Fruit fly (Drosophila melanogaster) whole organism, embryonic: Measurements from ENCODE around the gene Duba.
A peak's percentile ranks its signal among the peaks of the same experiment; 100 is the strongest.

Source experiments
- Asciz ChIP-seq: fragments of 200-800 bp; sonication (Bioruptor generic); optimal IDR thresholded peaks from 2 replicates; lab custom pipeline; 2017; ENCODE audit warnings: missing biosample characterization, mild to moderate bottlenecking, missing genetic modification characterization, missing genetic modification reagents
- CG10462 ChIP-seq: fragments of 200-800 bp; sonication (Bioruptor generic); optimal IDR thresholded peaks from 2 replicates; lab custom pipeline; 2016; ENCODE audit warnings: missing biosample characterization, missing genetic modification characterization
- CG11398 ChIP-seq: fragments of 200-800 bp; sonication (Bioruptor generic); optimal IDR thresholded peaks from 2 replicates; lab custom pipeline; 2016; ENCODE audit warnings: missing biosample characterization, missing genetic modification characterization
- CG12769 ChIP-seq: fragments of 200-800 bp; sonication (Bioruptor generic); optimal IDR thresholded peaks from 2 replicates; lab custom pipeline; 2019; ENCODE audit warnings: missing biosample characterization, mild to moderate bottlenecking, missing genetic modification characterization, moderate library complexity
- CG13894 ChIP-seq: fragments of 200-800 bp; sonication (Bioruptor generic); optimal IDR thresholded peaks from 3 replicates; lab custom pipeline; 2018; ENCODE audit warnings: missing biosample characterization, mild to moderate bottlenecking, missing genetic modification characterization, moderate library complexity
- CG14667 ChIP-seq: fragments of 200-800 bp; sonication (Bioruptor generic); IDR thresholded peaks from 2 replicates; pipeline ENCODE4 v1.3.6; 2022; ENCODE audit warnings: missing biosample characterization, missing genetic modification characterization
- CG1529 ChIP-seq: fragments of 200-800 bp; sonication (Bioruptor generic); optimal IDR thresholded peaks from 3 replicates; lab custom pipeline; 2018; ENCODE audit warnings: missing biosample characterization, missing genetic modification characterization
- CG15514 ChIP-seq: fragments of 200-800 bp; sonication (Bioruptor generic); optimal IDR thresholded peaks from 3 replicates; lab custom pipeline; 2017; ENCODE audit warnings: missing biosample characterization, missing genetic modification characterization, mild to moderate bottlenecking, moderate library complexity, missing genetic modification reagents
- CG15696 ChIP-seq: fragments of 200-800 bp; sonication (Bioruptor generic); optimal IDR thresholded peaks from 2 replicates; lab custom pipeline; 2019; ENCODE audit warnings: missing biosample characterization, mild to moderate bottlenecking, missing genetic modification characterization, moderate library complexity
- CG1603 ChIP-seq: fragments of 200-800 bp; sonication (Bioruptor generic); optimal IDR thresholded peaks from 2 replicates; lab custom pipeline; 2019; ENCODE audit warnings: missing biosample characterization, mild to moderate bottlenecking, missing genetic modification characterization, moderate library complexity
- CG17612 ChIP-seq: fragments of 200-800 bp; sonication (Bioruptor generic); IDR thresholded peaks from 2 replicates; pipeline ENCODE4 v1.3.6; 2022; ENCODE audit warnings: missing biosample characterization, missing genetic modification characterization
- CG18262 ChIP-seq: fragments of 200-800 bp; optimal IDR thresholded peaks from 3 replicates; lab custom pipeline; 2019; ENCODE audit warnings: missing biosample characterization, mild to moderate bottlenecking, missing genetic modification characterization, moderate library complexity
- CG1832 ChIP-seq: fragments of 200-800 bp; sonication (Bioruptor generic); optimal IDR thresholded peaks from 2 replicates; lab custom pipeline; 2017; ENCODE audit warnings: missing biosample characterization, mild to moderate bottlenecking, missing genetic modification characterization, inconsistent platforms
- CG18764 ChIP-seq: fragments of 200-800 bp; sonication (Bioruptor generic); optimal IDR thresholded peaks from 3 replicates; lab custom pipeline; 2016; ENCODE audit warnings: missing biosample characterization, missing genetic modification characterization
- CG30020 ChIP-seq: fragments of 200-800 bp; optimal IDR thresholded peaks from 2 replicates; lab custom pipeline; 2019; ENCODE audit warnings: missing biosample characterization, mild to moderate bottlenecking, missing genetic modification characterization, moderate library complexity
- CG3065 ChIP-seq: fragments of 200-800 bp; sonication (Bioruptor generic); optimal IDR thresholded peaks from 2 replicates; lab custom pipeline; 2016; ENCODE audit warnings: missing biosample characterization, missing genetic modification characterization
- CG3163 ChIP-seq: fragments of 200-800 bp; sonication (Bioruptor generic); optimal IDR thresholded peaks from 3 replicates; lab custom pipeline; 2016; ENCODE audit warnings: missing biosample characterization, missing genetic modification characterization
- CG32767 ChIP-seq: fragments of 200-800 bp; sonication (Bioruptor generic); IDR thresholded peaks from 2 replicates; pipeline ENCODE4 v1.3.6; 2022; ENCODE audit warnings: missing biosample characterization, missing genetic modification characterization
- CG3281 ChIP-seq: fragments of 200-800 bp; sonication (Bioruptor generic); optimal IDR thresholded peaks from 3 replicates; lab custom pipeline; 2017; ENCODE audit warnings: missing biosample characterization, mild to moderate bottlenecking, missing genetic modification characterization
- CG3726 ChIP-seq: fragments of 200-800 bp; sonication (Bioruptor generic); IDR thresholded peaks from 3 replicates; pipeline ENCODE4, ENCODE4 v1.3.6; 2022; ENCODE audit warnings: missing biosample characterization, missing genetic modification characterization
- CG4617 ChIP-seq: fragments of 200-800 bp; sonication (Bioruptor generic); optimal IDR thresholded peaks from 3 replicates; lab custom pipeline; 2016; ENCODE audit warnings: missing biosample characterization, missing genetic modification characterization, borderline replicate concordance
- CG4707 ChIP-seq: fragments of 200-800 bp; sonication (Bioruptor generic); optimal IDR thresholded peaks from 2 replicates; lab custom pipeline; 2018; ENCODE audit warnings: missing biosample characterization, mild to moderate bottlenecking, missing genetic modification characterization, moderate library complexity
- CG6272 ChIP-seq: fragments of 200-800 bp; sonication (Bioruptor generic); IDR thresholded peaks from 2 replicates; pipeline ENCODE4 v1.3.6; 2022; ENCODE audit warnings: missing biosample characterization, missing genetic modification characterization
- CG8924 ChIP-seq: fragments of 200-800 bp; optimal IDR thresholded peaks from 3 replicates; lab custom pipeline; 2019; ENCODE audit warnings: missing biosample characterization, mild to moderate bottlenecking, missing genetic modification characterization, moderate library complexity
- CkIIα-i1 ChIP-seq: fragments of 200-800 bp; sonication (Bioruptor generic); IDR thresholded peaks from 2 replicates; pipeline ENCODE4 v1.3.6; 2022; ENCODE audit warnings: missing biosample characterization, missing genetic modification characterization
- Dref ChIP-seq: fragments of 200-800 bp; sonication (Bioruptor generic); IDR thresholded peaks from 2 replicates; pipeline ENCODE4 v1.3.6; 2022; ENCODE audit warnings: missing biosample characterization, missing genetic modification characterization
- H15 ChIP-seq: fragments of 200-800 bp; sonication (Bioruptor generic); IDR thresholded peaks from 3 replicates; pipeline ENCODE4 v1.3.6; 2022; ENCODE audit warnings: missing biosample characterization, missing genetic modification characterization
- Lhr ChIP-seq: fragments of 200-800 bp; sonication (Bioruptor generic); optimal IDR thresholded peaks from 3 replicates; lab custom pipeline; 2017; ENCODE audit warnings: mild to moderate bottlenecking, missing biosample characterization, missing genetic modification reagents, missing genetic modification characterization
- Myb ChIP-seq: fragments of 200-800 bp; sonication (Bioruptor generic); optimal IDR thresholded peaks from 2 replicates; lab custom pipeline; 2016; ENCODE audit warnings: missing biosample characterization, missing genetic modification characterization
- NC2β ChIP-seq: fragments of 200-800 bp; sonication (Bioruptor generic); optimal IDR thresholded peaks from 2 replicates; lab custom pipeline; 2016; ENCODE audit warnings: missing biosample characterization, missing genetic modification characterization
- YL-1 ChIP-seq: fragments of 200-800 bp; sonication (Bioruptor generic); optimal IDR thresholded peaks from 3 replicates; lab custom pipeline; 2017; ENCODE audit warnings: missing biosample characterization, mild to moderate bottlenecking, missing genetic modification characterization
- al ChIP-seq: fragments of 200-800 bp; sonication (Bioruptor generic); IDR thresholded peaks from 2 replicates; pipeline ENCODE4 v1.3.6; 2022; ENCODE audit warnings: missing biosample characterization, missing genetic modification characterization
- bsh ChIP-seq, 2 experiments: fragments of 200-800 bp; sonication (Bioruptor generic); optimal IDR thresholded peaks; 2 replicates each; lab custom pipeline; 2017 to 2018; ENCODE audit warnings: mild to moderate bottlenecking in 2 of 2, missing biosample characterization in 2 of 2, missing genetic modification characterization in 2 of 2, moderate library complexity in 1 of 2
- dati ChIP-seq: fragments of 200-800 bp; sonication (Bioruptor generic); IDR thresholded peaks from 2 replicates; pipeline ENCODE4 v1.3.6; 2022; ENCODE audit warnings: missing biosample characterization, missing genetic modification characterization
- disco-r ChIP-seq: fragments of 200-800 bp; sonication (Bioruptor generic); optimal IDR thresholded peaks from 2 replicates; lab custom pipeline; 2016; ENCODE audit warnings: missing biosample characterization, missing genetic modification characterization
- dysf ChIP-seq: fragments of 200-800 bp; sonication (Bioruptor generic); IDR thresholded peaks from 3 replicates; pipeline ENCODE4 v1.3.6; 2022; ENCODE audit warnings: missing biosample characterization, missing genetic modification characterization
- ewg ChIP-seq: fragments of 200-800 bp; sonication (Bioruptor generic); optimal IDR thresholded peaks from 3 replicates; lab custom pipeline; 2017; ENCODE audit warnings: mild to moderate bottlenecking, missing biosample characterization, missing genetic modification reagents, missing genetic modification characterization
- gcm ChIP-seq: fragments of 200-800 bp; sonication (Bioruptor generic); optimal IDR thresholded peaks from 2 replicates; lab custom pipeline; 2019; ENCODE audit warnings: missing biosample characterization, mild to moderate bottlenecking, missing genetic modification characterization, moderate library complexity
- gsb-n ChIP-seq: fragments of 200-800 bp; sonication (Bioruptor generic); optimal IDR thresholded peaks from 3 replicates; lab custom pipeline; 2018; ENCODE audit warnings: missing biosample characterization, mild to moderate bottlenecking, missing genetic modification characterization
- kah ChIP-seq: fragments of 200-800 bp; sonication (Bioruptor generic); optimal IDR thresholded peaks from 2 replicates; lab custom pipeline; 2018; ENCODE audit warnings: missing biosample characterization, mild to moderate bottlenecking, missing genetic modification characterization
- lov ChIP-seq, 2 experiments: fragments of 200-800 bp in 1 of 2; fragments of >200 bp in 1 of 2; sonication (Bioruptor generic) in 1 of 2; IDR thresholded peaks in 1 of 2; optimal IDR thresholded peaks in 1 of 2; 2 replicates in 1 of 2; 3 replicates in 1 of 2; pipeline versions ENCODE4 v1.3.6 to Lab custom; 2017 to 2022; ENCODE audit warnings: missing biosample characterization in 1 of 2, missing genetic modification characterization in 1 of 2
- oc ChIP-seq: fragments of 200-800 bp; sonication (Bioruptor generic); optimal IDR thresholded peaks from 2 replicates; lab custom pipeline; 2018; ENCODE audit warnings: missing biosample characterization, mild to moderate bottlenecking, missing genetic modification characterization, moderate library complexity
- sc ChIP-seq, 3 experiments: fragments of >200 bp in 2 of 3; fragments of 200-800 bp in 1 of 3; sonication (Bioruptor generic) in 1 of 3; optimal IDR thresholded peaks; 2 replicates in 2 of 3; 3 replicates in 1 of 3; lab custom pipeline; 2017; ENCODE audit warnings: mild to moderate bottlenecking in 1 of 3, missing biosample characterization in 1 of 3, missing genetic modification characterization in 1 of 3, missing genetic modification reagents in 1 of 3
- tgo ChIP-seq: fragments of 200-800 bp; sonication (Bioruptor generic); IDR thresholded peaks from 3 replicates; pipeline ENCODE4 v1.3.6; 2022; ENCODE audit warnings: missing biosample characterization, missing genetic modification characterization
- tio ChIP-seq: fragments of 200-800 bp; sonication (Bioruptor generic); optimal IDR thresholded peaks from 2 replicates; lab custom pipeline; 2017; ENCODE audit warnings: missing biosample characterization, missing genetic modification characterization, inconsistent platforms
- toy ChIP-seq: fragments of 200-800 bp; sonication (Bioruptor generic); IDR thresholded peaks from 2 replicates; pipeline ENCODE4 v1.3.6; 2022; ENCODE audit warnings: missing biosample characterization, missing genetic modification characterization
- zen2 ChIP-seq: fragments of 200-800 bp; sonication (Bioruptor generic); IDR thresholded peaks from 3 replicates; pipeline ENCODE4 v1.3.6; 2022; ENCODE audit warnings: missing biosample characterization, missing genetic modification characterization; ENCODE audit not compliant: partially characterized antibody

The Duba gene

DNA sequence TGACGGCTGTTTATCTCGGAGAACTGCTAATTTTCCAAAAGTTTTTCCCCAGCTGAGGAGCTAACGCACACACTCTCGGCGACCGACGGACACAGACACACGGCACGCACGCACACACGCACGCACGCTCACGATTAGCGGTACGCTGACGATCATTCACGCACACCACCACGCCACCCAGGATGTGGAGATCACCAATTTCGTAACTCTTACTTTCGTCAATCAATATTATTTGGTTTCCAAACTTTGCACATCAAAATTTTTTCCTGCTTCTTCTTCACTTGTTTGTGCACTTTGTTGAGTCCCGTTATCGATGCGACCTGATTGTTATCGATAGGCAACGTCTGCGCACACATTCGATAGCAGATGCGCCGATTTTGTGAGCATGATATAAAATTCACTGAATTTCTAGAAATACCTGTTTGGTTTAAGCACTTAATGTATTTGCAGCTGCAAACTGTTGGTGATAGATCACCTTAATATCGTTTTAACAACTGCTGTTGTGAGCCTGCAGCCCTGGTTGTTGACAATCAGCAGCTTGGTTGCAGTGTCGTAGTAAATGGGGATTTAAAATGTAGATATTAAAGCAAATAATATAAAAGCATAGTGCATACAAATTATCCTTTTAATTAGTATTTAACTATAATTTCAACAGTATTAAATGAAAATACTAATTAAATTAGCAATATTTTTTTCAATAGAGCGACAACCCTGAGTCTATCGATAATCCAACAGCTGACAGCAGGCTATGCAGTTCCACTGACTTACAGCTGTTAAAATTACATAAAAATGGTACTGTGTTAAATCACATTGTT, 47.1 kb downstream of the Duba start, which contains the start of the genes CG7394 and Mob2 (continued):
- peak; percentile 89 for TF ChIP-seq tgo (GFP tag; lab: Robert Waterston, UW)
- TF ChIP-seq kah: peak; percentile 43
- TF ChIP-seq al: peak; percentile 86
- peak; percentile 84 for TF ChIP-seq CG6272 (GFP tag; lab: Robert Waterston, UW)
- peak; percentile 88 for TF ChIP-seq H15 (GFP tag; lab: Robert Waterston, UW)
- TF ChIP-seq Myb (GFP tag; lab: Kevin White, UChicago): peak; percentile 59
- peak; percentile 81 for TF ChIP-seq CG10462 (GFP tag; lab: Kevin White, UChicago)
- no peak for TF ChIP-seq sc (optimal IDR thresholded peaks at IDR 0.05; lab: Kevin White, UChicago)
- peak; percentile 65 for TF ChIP-seq sc (GFP tag; optimal IDR thresholded peaks at IDR 0.05; lab: Kevin White, UChicago)
- peak; percentile 85 for TF ChIP-seq CG4617 (GFP tag; lab: Kevin White, UChicago)
- peak; percentile 78 for TF ChIP-seq CG1603 (tag; lab: Kevin White, UChicago)
- peak; percentile 57 for TF ChIP-seq Asciz (GFP tag; lab: Kevin White, UChicago)
- TF ChIP-seq CG30020 (tag; lab: Kevin White, UChicago): peak; percentile 73
- peak; percentile 66 for TF ChIP-seq CG3163 (GFP tag; lab: Kevin White, UChicago)
- no peak for TF ChIP-seq CG11398
- TF ChIP-seq CG3726: peak; percentile 81
- TF ChIP-seq CG4707 (GFP tag; lab: Kevin White, UChicago): peak; percentile 70
- TF ChIP-seq zen2 (GFP tag; lab: Robert Waterston, UW): no peak; the same call in 2 of the 3 replicates
- peak; percentile 65 for TF ChIP-seq gsb-n
- peak; percentile 75 for TF ChIP-seq CG3065 (GFP tag; lab: Kevin White, UChicago)
- peak; percentile 70 for TF ChIP-seq CG13894
- TF ChIP-seq CG14667 (GFP tag; lab: Robert Waterston, UW): peak; percentile 81
- peak; percentile 67; the same call in 1 of the 2 replicates for TF ChIP-seq dati (GFP tag; lab: Robert Waterston, UW)
- peak; percentile 20 for TF ChIP-seq disco-r (GFP tag; lab: Kevin White, UChicago)
- no peak for TF ChIP-seq CG1832
- peak; percentile 74 for TF ChIP-seq gcm
- TF ChIP-seq NC2β (GFP tag; lab: Kevin White, UChicago): peak; percentile 84
- TF ChIP-seq CG15514: peak; percentile 80
- TF ChIP-seq CG15696: peak; percentile 84
- peak; percentile 64 for TF ChIP-seq YL-1 (GFP tag; lab: Kevin White, UChicago)
- peak; percentile 87 for TF ChIP-seq tio (GFP tag; lab: Kevin White, UChicago)
- TF ChIP-seq CG18764 (GFP tag; lab: Kevin White, UChicago): peak; percentile 88
- peak; percentile 91 for TF ChIP-seq dysf (GFP tag; lab: Robert Waterston, UW)
- TF ChIP-seq CG1529 (GFP tag; lab: Kevin White, UChicago): peak; percentile 63
- TF ChIP-seq CG8924: peak; percentile 95
- peak; percentile 87 for TF ChIP-seq CG3281 (GFP tag; lab: Kevin White, UChicago)
- no peak for TF ChIP-seq CkIIα-i1 (GFP tag; lab: Robert Waterston, UW)
- peak; percentile 76 for TF ChIP-seq oc (tag; lab: Kevin White, UChicago)
- peak; percentile 84 for TF ChIP-seq CG17612 (GFP tag; lab: Robert Waterston, UW)
- peak; percentile 75 for TF ChIP-seq Dref (GFP tag; lab: Robert Waterston, UW)
- peak; percentile 79; the same call in 1 of the 2 replicates for TF ChIP-seq CG32767 (GFP tag; lab: Robert Waterston, UW)
- TF ChIP-seq lov (optimal IDR thresholded peaks at IDR 0.05; lab: Kevin White, UChicago): no peak
- TF ChIP-seq lov (GFP tag; IDR thresholded peaks at IDR 0.05; lab: Robert Waterston, UW): peak; percentile 79; the same call in 1 of the 3 replicates
- peak; percentile 72 for TF ChIP-seq Lhr (GFP tag; lab: Kevin White, UChicago)
- TF ChIP-seq ewg (GFP tag; lab: Kevin White, UChicago): peak; percentile 98
- peak in 1 of 2 experiments; percentile 94 for TF ChIP-seq bsh (GFP tag; optimal IDR thresholded peaks at IDR 0.05; lab: Kevin White, UChicago)
- peak; percentile 94 for TF ChIP-seq CG12769 (tag; lab: Kevin White, UChicago)
- peak; percentile 86 for TF ChIP-seq CG18262
- TF ChIP-seq toy (GFP tag; lab: Robert Waterston, UW): peak; percentile 87
